Worm (Caenorhabditis elegans): ENCODE data around the gene T03F7.7.

ce11 chrV:11311013-11311472 is at the start of gene T03F7.7:
- TF ChIP-seq aptf-3 (GFP tag; IDR thresholded peaks at IDR 0.05) = no peak
- TF ChIP-seq dpl-1 (GFP tag; optimal IDR thresholded peaks at IDR 0.05) = no peak
- TF ChIP-seq Y79H2A.3 (GFP tag; conservative IDR thresholded peaks at IDR 0.05) = no peak
- TF ChIP-seq akir-1 (GFP tag; optimal IDR thresholded peaks at IDR 0.05) = no peak
- no peak for TF ChIP-seq snpc-4 (GFP tag; optimal IDR thresholded peaks at IDR 0.05)
- no peak for TF ChIP-seq snpc-4 (tag; optimal IDR thresholded peaks at IDR 0.05)
- no peak for TF ChIP-seq ama-1 (optimal IDR thresholded peaks at IDR 0.05)
- no peak for TF ChIP-seq ama-1 (GFP tag; optimal IDR thresholded peaks at IDR 0.05)
- no peak for TF ChIP-seq nhr-179 (tag; optimal IDR thresholded peaks at IDR 0.05)
- TF ChIP-seq ZK185.1 (tag; optimal IDR thresholded peaks at IDR 0.05; ENCODE audit: poor library complexity, severe bottlenecking) = no peak
- TF ChIP-seq mel-28 (tag; optimal IDR thresholded peaks at IDR 0.05; ENCODE audit: borderline replicate concordance) = no peak
- no peak for TF ChIP-seq nhr-27 (tag; optimal IDR thresholded peaks at IDR 0.05)
- TF ChIP-seq attf-3 (GFP tag; conservative IDR thresholded peaks at IDR 0.05) = no peak
- no peak for TF ChIP-seq T26A5.8 (tag; optimal IDR thresholded peaks at IDR 0.05)
- no peak for TF ChIP-seq pha-4 (tag; optimal IDR thresholded peaks at IDR 0.05)
- TF ChIP-seq C06A6.2 (GFP tag; conservative IDR thresholded peaks at IDR 0.05) = no peak

All from whole organism, young adult.